Worm (Caenorhabditis elegans) whole organism, midembryonic: ENCODE data around the gene ceh-18.

ENCODE experiments used
- cog-1 ChIP-seq: sonication (generic microtip); optimal IDR thresholded peaks from 2 replicates; lab custom pipeline; 2016; ENCODE audit warnings: missing genetic modification characterization, missing compliant biosample characterization
- flt-1 ChIP-seq: fragments of 200-800 bp; sonication (Bioruptor generic); IDR thresholded peaks from 2 replicates; pipeline ENCODE4 v1.3.6; 2022; ENCODE audit warnings: missing genetic modification characterization, missing compliant biosample characterization

DNA sequence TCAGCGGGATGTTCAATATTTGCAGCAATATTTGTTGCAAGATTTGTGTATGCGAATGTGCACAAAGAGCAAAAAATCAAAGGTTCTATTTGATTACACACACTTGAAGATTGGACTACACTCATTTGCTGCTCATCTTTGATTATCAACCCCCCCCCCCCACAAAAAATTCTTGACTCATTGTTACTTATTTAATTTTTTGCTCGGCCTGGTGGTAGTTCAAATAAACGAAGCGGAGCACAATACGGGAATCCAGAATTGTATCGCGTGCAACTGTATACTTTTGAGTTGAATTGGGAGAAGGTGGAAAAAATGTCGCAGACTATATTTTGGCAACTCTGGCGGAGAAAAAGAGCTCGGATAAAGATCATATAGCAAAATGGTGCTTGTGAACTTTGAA, 62.0 kb downstream of the ceh-18 start, which contains the start of gene F35A5.5:
- no peak for TF ChIP-seq flt-1 (GFP tag; lab: Robert Waterston, UW)
- no peak for TF ChIP-seq cog-1 (tag; lab: Kevin White, UChicago)
